Fruit fly (Drosophila melanogaster) whole organism, embryonic: ENCODE data around the gene Vsp37A.

Experiments
- CG10654 ChIP-seq: fragments of 200-800 bp; sonication (Bioruptor generic); optimal IDR thresholded peaks from 2 replicates; lab custom pipeline; 2016; ENCODE audit warnings: missing biosample characterization, missing genetic modification characterization
- CG11723 ChIP-seq: fragments of 200-800 bp; sonication (Bioruptor generic); optimal IDR thresholded peaks from 2 replicates; lab custom pipeline; 2017; ENCODE audit warnings: missing biosample characterization, mild to moderate bottlenecking, missing genetic modification characterization
- CG12219 ChIP-seq: fragments of 200-800 bp; sonication (Bioruptor generic); optimal IDR thresholded peaks from 3 replicates; lab custom pipeline; 2018; ENCODE audit warnings: missing biosample characterization, mild to moderate bottlenecking, missing genetic modification characterization
- CG12299 ChIP-seq: fragments of 200-800 bp; sonication (Bioruptor generic); optimal IDR thresholded peaks from 2 replicates; lab custom pipeline; 2018; ENCODE audit warnings: missing biosample characterization, mild to moderate bottlenecking, missing genetic modification characterization
- CG12659 ChIP-seq: fragments of 200-800 bp; sonication (Bioruptor generic); optimal IDR thresholded peaks from 3 replicates; lab custom pipeline; 2017; ENCODE audit warnings: mild to moderate bottlenecking, missing biosample characterization, missing genetic modification reagents, missing genetic modification characterization
- CG15269 ChIP-seq: fragments of 200-800 bp; sonication (Bioruptor generic); optimal IDR thresholded peaks from 2 replicates; lab custom pipeline; 2018; ENCODE audit warnings: missing biosample characterization, mild to moderate bottlenecking, missing genetic modification characterization, moderate library complexity
- CG17829 ChIP-seq: fragments of 200-800 bp; optimal IDR thresholded peaks from 2 replicates; lab custom pipeline; 2019; ENCODE audit warnings: missing biosample characterization, mild to moderate bottlenecking, missing genetic modification characterization, moderate library complexity
- CG18599 ChIP-seq: fragments of 200-800 bp; sonication (Bioruptor generic); optimal IDR thresholded peaks from 3 replicates; lab custom pipeline; 2017; ENCODE audit warnings: missing biosample characterization, missing genetic modification characterization, mild to moderate bottlenecking, moderate library complexity, missing genetic modification reagents
- CG18619 ChIP-seq: fragments of 200-800 bp; sonication (Bioruptor generic); optimal IDR thresholded peaks from 3 replicates; lab custom pipeline; 2017; ENCODE audit warnings: missing biosample characterization, mild to moderate bottlenecking, missing genetic modification characterization
- CG31441 ChIP-seq: fragments of 200-800 bp; sonication (Bioruptor generic); IDR thresholded peaks from 2 replicates; pipeline ENCODE4 v1.3.6; 2022; ENCODE audit warnings: missing biosample characterization, missing genetic modification characterization
- CG3838 ChIP-seq: fragments of 200-800 bp; sonication (Bioruptor generic); optimal IDR thresholded peaks from 3 replicates; lab custom pipeline; 2016; ENCODE audit warnings: missing biosample characterization, missing genetic modification characterization
- CG42726 ChIP-seq: fragments of 200-800 bp; sonication (Bioruptor generic); IDR thresholded peaks from 2 replicates; pipeline ENCODE4 v1.3.6; 2022; ENCODE audit warnings: missing biosample characterization, missing genetic modification characterization; ENCODE audit not compliant: partially characterized antibody
- CG6791 ChIP-seq: fragments of 200-800 bp; sonication (Bioruptor generic); IDR thresholded peaks from 3 replicates; pipeline ENCODE4 v1.3.6; 2022; ENCODE audit warnings: missing biosample characterization, missing genetic modification characterization; ENCODE audit not compliant: partially characterized antibody
- D ChIP-seq, 2 experiments: fragments of 200-800 bp in 1 of 2; fragments of >200 bp in 1 of 2; sonication (Bioruptor generic) in 1 of 2; optimal IDR thresholded peaks; 2 replicates in 1 of 2; 3 replicates in 1 of 2; lab custom pipeline; 2017; ENCODE audit warnings: mild to moderate bottlenecking in 1 of 2, missing biosample characterization in 1 of 2, missing genetic modification characterization in 1 of 2, missing genetic modification reagents in 1 of 2
- Dip2 ChIP-seq: fragments of 200-800 bp; sonication (Bioruptor generic); IDR thresholded peaks from 2 replicates; pipeline ENCODE4 v1.3.6; 2022; ENCODE audit warnings: missing biosample characterization, missing genetic modification characterization
- Dll ChIP-seq: fragments of 200-800 bp; sonication (Bioruptor generic); IDR thresholded peaks from 4 replicates; pipeline ENCODE4 v1.3.6; 2022; ENCODE audit warnings: missing biosample characterization, missing genetic modification characterization; ENCODE audit not compliant: partially characterized antibody
- Drgx ChIP-seq: fragments of 200-800 bp; sonication (Bioruptor generic); IDR thresholded peaks from 2 replicates; pipeline ENCODE4 v1.3.6; 2022; ENCODE audit warnings: missing biosample characterization, missing genetic modification characterization
- Elba2 ChIP-seq: fragments of 200-800 bp; sonication (Bioruptor generic); optimal IDR thresholded peaks from 3 replicates; lab custom pipeline; 2016; ENCODE audit warnings: missing biosample characterization, missing genetic modification characterization
- HLH3B ChIP-seq: fragments of 200-800 bp; sonication (Bioruptor generic); IDR thresholded peaks from 2 replicates; pipeline ENCODE4 v1.3.6; 2022; ENCODE audit warnings: missing biosample characterization, missing genetic modification characterization
- Hey ChIP-seq: fragments of 200-800 bp; sonication (Bioruptor generic); optimal IDR thresholded peaks from 3 replicates; lab custom pipeline; 2018; ENCODE audit warnings: missing biosample characterization, mild to moderate bottlenecking, missing genetic modification characterization
- Hmr ChIP-seq: fragments of 200-800 bp; sonication (Bioruptor generic); optimal IDR thresholded peaks from 3 replicates; lab custom pipeline; 2017; ENCODE audit warnings: mild to moderate bottlenecking, missing biosample characterization, missing genetic modification reagents, missing genetic modification characterization
- MESR4 ChIP-seq: fragments of 200-800 bp; sonication (Bioruptor generic); optimal IDR thresholded peaks from 2 replicates; lab custom pipeline; 2018; ENCODE audit warnings: missing biosample characterization, mild to moderate bottlenecking, missing genetic modification characterization, moderate library complexity
- Nf-YA ChIP-seq: fragments of 200-800 bp; sonication (Bioruptor generic); IDR thresholded peaks from 2 replicates; pipeline ENCODE4 v1.3.6; 2022; ENCODE audit warnings: missing biosample characterization, missing genetic modification characterization
- Oli ChIP-seq: fragments of 200-800 bp; sonication (Bioruptor generic); optimal IDR thresholded peaks from 2 replicates; lab custom pipeline; 2018; ENCODE audit warnings: missing biosample characterization, mild to moderate bottlenecking, missing genetic modification characterization, moderate library complexity
- Optix ChIP-seq: fragments of 200-800 bp; sonication (Bioruptor generic); IDR thresholded peaks from 3 replicates; pipeline ENCODE4 v1.3.6; 2022; ENCODE audit warnings: missing biosample characterization, missing genetic modification characterization
- Sin3A ChIP-seq: fragments of >200 bp; optimal IDR thresholded peaks from 2 replicates; lab custom pipeline; 2018
- Six4 ChIP-seq: fragments of 200-800 bp; sonication (Bioruptor generic); optimal IDR thresholded peaks from 2 replicates; lab custom pipeline; 2016; ENCODE audit warnings: missing biosample characterization, missing genetic modification characterization
- Sry-β ChIP-seq: fragments of 200-800 bp; sonication (Bioruptor generic); optimal IDR thresholded peaks from 2 replicates; lab custom pipeline; 2018; ENCODE audit warnings: missing biosample characterization, mild to moderate bottlenecking, missing genetic modification characterization, moderate library complexity
- abd-A ChIP-seq: fragments of 200-800 bp; sonication (Bioruptor generic); optimal IDR thresholded peaks from 3 replicates; lab custom pipeline; 2019; ENCODE audit warnings: missing biosample characterization, mild to moderate bottlenecking, missing genetic modification characterization, moderate library complexity
- amos ChIP-seq: fragments of 200-800 bp; sonication (Bioruptor generic); IDR thresholded peaks from 2 replicates; pipeline ENCODE4 v1.3.6; 2022; ENCODE audit warnings: missing biosample characterization, missing genetic modification characterization; ENCODE audit not compliant: partially characterized antibody
- cg ChIP-seq: fragments of 200-800 bp; sonication (Bioruptor generic); optimal IDR thresholded peaks from 3 replicates; lab custom pipeline; 2019; ENCODE audit warnings: missing biosample characterization, mild to moderate bottlenecking, missing genetic modification characterization, moderate library complexity
- chn ChIP-seq: fragments of 200-800 bp; sonication (Bioruptor generic); optimal IDR thresholded peaks from 2 replicates; lab custom pipeline; 2016; ENCODE audit warnings: missing biosample characterization, missing genetic modification characterization
- danr ChIP-seq: fragments of 200-800 bp; sonication (Bioruptor generic); IDR thresholded peaks from 2 replicates; pipeline ENCODE4 v1.3.6; 2022; ENCODE audit warnings: missing biosample characterization, missing genetic modification characterization
- dpn ChIP-seq, 2 experiments: fragments of 200-800 bp; sonication (Bioruptor generic); optimal IDR thresholded peaks; 3 replicates each; lab custom pipeline; 2016; ENCODE audit warnings: missing biosample characterization in 2 of 2, missing genetic modification characterization in 2 of 2
- dysf ChIP-seq: fragments of 200-800 bp; sonication (Bioruptor generic); IDR thresholded peaks from 3 replicates; pipeline ENCODE4 v1.3.6; 2022; ENCODE audit warnings: missing biosample characterization, missing genetic modification characterization
- exex ChIP-seq: fragments of 200-800 bp; sonication (Bioruptor generic); optimal IDR thresholded peaks from 4 replicates; lab custom pipeline; 2018; ENCODE audit warnings: missing biosample characterization, mild to moderate bottlenecking, missing genetic modification characterization, moderate library complexity
- fd102C ChIP-seq: fragments of 200-800 bp; sonication (Bioruptor generic); optimal IDR thresholded peaks from 2 replicates; lab custom pipeline; 2018; ENCODE audit warnings: missing biosample characterization, mild to moderate bottlenecking, missing genetic modification characterization, moderate library complexity
- lab ChIP-seq: fragments of 200-800 bp; sonication (Bioruptor generic); optimal IDR thresholded peaks from 3 replicates; lab custom pipeline; 2017; ENCODE audit warnings: missing biosample characterization, missing genetic modification characterization, mild to moderate bottlenecking, moderate library complexity, missing genetic modification reagents
- lbe ChIP-seq: fragments of 200-800 bp; sonication (Bioruptor generic); optimal IDR thresholded peaks from 2 replicates; lab custom pipeline; 2016; ENCODE audit warnings: missing biosample characterization, mild to moderate bottlenecking, missing genetic modification characterization
- lola ChIP-seq, 3 experiments: fragments of >200 bp in 2 of 3; fragments of 200-800 bp in 1 of 3; sonication (Bioruptor generic) in 1 of 3; optimal IDR thresholded peaks; 2 replicates each; lab custom pipeline; 2017 to 2019; ENCODE audit warnings: missing biosample characterization in 3 of 3, missing genetic modification characterization in 3 of 3, mild to moderate bottlenecking in 1 of 3, moderate library complexity in 1 of 3
- mld ChIP-seq: fragments of 200-800 bp; sonication (Bioruptor generic); IDR thresholded peaks from 3 replicates; pipeline ENCODE4 v1.3.6; 2022; ENCODE audit warnings: missing biosample characterization, missing genetic modification characterization; ENCODE audit not compliant: partially characterized antibody
- nau ChIP-seq: fragments of 200-800 bp; sonication (Bioruptor generic); optimal IDR thresholded peaks from 3 replicates; lab custom pipeline; 2017; ENCODE audit warnings: missing biosample characterization, mild to moderate bottlenecking, missing genetic modification characterization, missing genetic modification reagents
- p53 ChIP-seq: fragments of 200-800 bp; sonication (Bioruptor generic); optimal IDR thresholded peaks from 2 replicates; lab custom pipeline; 2016; ENCODE audit warnings: missing biosample characterization, missing genetic modification characterization
- pfk ChIP-seq: fragments of 200-800 bp; sonication (Bioruptor generic); optimal IDR thresholded peaks from 2 replicates; lab custom pipeline; 2018; ENCODE audit warnings: missing biosample characterization, mild to moderate bottlenecking, missing genetic modification characterization, moderate library complexity
- sr ChIP-seq: fragments of 200-800 bp; sonication (Bioruptor generic); IDR thresholded peaks from 3 replicates; pipeline ENCODE4 v1.3.6; 2022; ENCODE audit warnings: missing biosample characterization, missing genetic modification characterization
- tin ChIP-seq: fragments of 200-800 bp; sonication (Bioruptor generic); optimal IDR thresholded peaks from 3 replicates; lab custom pipeline; 2016; ENCODE audit warnings: missing biosample characterization, missing genetic modification characterization
- unc-4 ChIP-seq: fragments of 200-800 bp; sonication (Bioruptor generic); IDR thresholded peaks from 2 replicates; pipeline ENCODE4 v1.3.6; 2022; ENCODE audit warnings: missing biosample characterization, missing genetic modification characterization; ENCODE audit not compliant: partially characterized antibody
- yki ChIP-seq: fragments of >200 bp; optimal IDR thresholded peaks from 3 replicates; lab custom pipeline; 2018
- z ChIP-seq: fragments of 200-800 bp; sonication (Bioruptor generic); IDR thresholded peaks from 3 replicates; pipeline ENCODE4 v1.3.6; 2022; ENCODE audit warnings: missing biosample characterization, missing genetic modification characterization
- zen2 ChIP-seq: fragments of 200-800 bp; sonication (Bioruptor generic); IDR thresholded peaks from 3 replicates; pipeline ENCODE4 v1.3.6; 2022; ENCODE audit warnings: missing biosample characterization, missing genetic modification characterization; ENCODE audit not compliant: partially characterized antibody

Gene Vsp37A

dm6 chrX:617477-617795 is 3.9 kb upstream of the Vsp37A start (continued):
- TF ChIP-seq CG12219 (GFP tag; lab: Kevin White, UChicago) (no peak), CG31441 (no peak), Hey (tag; lab: Kevin White, UChicago) (no peak), chn (GFP tag; lab: Kevin White, UChicago) (peak; percentile 1), CG12659 (GFP tag; lab: Kevin White, UChicago) (peak; percentile 16), lbe (GFP tag; lab: Kevin White, UChicago) (peak; percentile 27), cg (no peak), z (GFP tag; lab: Robert Waterston, UW) (no peak), sr (no peak), MESR4 (GFP tag; lab: Kevin White, UChicago) (peak; percentile 35), mld (GFP tag; lab: Robert Waterston, UW) (peak; percentile 57; the same call in 1 of the 3 replicates), abd-A (tag; lab: Kevin White, UChicago) (no peak), Elba2 (no peak), lab (no peak), D (optimal IDR thresholded peaks at IDR 0.05; lab: Kevin White, UChicago) (no peak), D (GFP tag; optimal IDR thresholded peaks at IDR 0.05; lab: Kevin White, UChicago) (no peak), fd102C (GFP tag; lab: Kevin White, UChicago) (no peak), Dll (peak; percentile 76), CG15269 (no peak), CG10654 (GFP tag; lab: Kevin White, UChicago) (no peak), lola (GFP tag; optimal IDR thresholded peaks at IDR 0.05; lab: Kevin White, UChicago) (no peak), Dip2 (GFP tag; lab: Robert Waterston, UW) (no peak), Drgx (GFP tag; lab: Robert Waterston, UW) (no peak), dpn (GFP tag; optimal IDR thresholded peaks at IDR 0.05; lab: Kevin White, UChicago) (peak in 1 of 2 experiments; percentile 3), unc-4 (peak; percentile 77), zen2 (GFP tag; lab: Robert Waterston, UW) (peak; percentile 71; the same call in 2 of the 3 replicates), Hmr (GFP tag; lab: Kevin White, UChicago) (peak; percentile 36), Six4 (GFP tag; lab: Kevin White, UChicago) (no peak), Sin3A (peak; percentile 26), CG17829 (peak; percentile 16), Sry-β (GFP tag; lab: Kevin White, UChicago) (no peak), tin (no peak), CG12299 (tag; lab: Kevin White, UChicago) (no peak), yki (no peak), Oli (no peak), CG18619 (GFP tag; lab: Kevin White, UChicago) (no peak), pfk (GFP tag; lab: Kevin White, UChicago) (no peak), HLH3B (GFP tag; lab: Robert Waterston, UW) (no peak), amos (peak; percentile 87), exex (tag; lab: Kevin White, UChicago) (no peak), CG6791 (GFP tag; lab: Robert Waterston, UW) (peak; percentile 83), CG11723 (no peak), Optix (GFP tag; lab: Robert Waterston, UW) (no peak), CG42726 (GFP tag; lab: Robert Waterston, UW) (peak; percentile 85; the same call in 1 of the 2 replicates), CG3838 (GFP tag; lab: Kevin White, UChicago) (no peak), Nf-YA (GFP tag; lab: Robert Waterston, UW) (no peak), p53 (GFP tag; lab: Kevin White, UChicago) (peak; percentile 3), CG18599 (no peak), danr (GFP tag; lab: Robert Waterston, UW) (no peak), nau (GFP tag; lab: Kevin White, UChicago) (no peak), dysf (GFP tag; lab: Robert Waterston, UW) (no peak)
